Fruit fly (Drosophila melanogaster): ENCODE measurements around the gene Ntf-2.

dm6 chrX:21071693-21072357 lies 36.6 kb downstream of the Ntf-2 start:
- TF ChIP-seq OdsH (GFP tag; optimal IDR thresholded peaks at IDR 0.05) (no peak), Myc (optimal IDR thresholded peaks at IDR 0.05) (no peak), usp (GFP tag; optimal IDR thresholded peaks at IDR 0.05) (no peak), Hnf4 (GFP tag; optimal IDR thresholded peaks at IDR 0.05) (no peak), CG32264 (GFP tag; optimal IDR thresholded peaks at IDR 0.05) (no peak), rgr (GFP tag; optimal IDR thresholded peaks at IDR 0.05) (peak; percentile 8), lola (GFP tag; optimal IDR thresholded peaks at IDR 0.05) (no peak), foxo (GFP tag; optimal IDR thresholded peaks at IDR 0.05) (no peak), Sp1 (GFP tag; optimal IDR thresholded peaks at IDR 0.05) (no peak)

All from whole organism, wandering third instar larva.